Fruit fly (Drosophila melanogaster): ENCODE data around the gene CtsL4.
A peak's percentile ranks its signal among the peaks of the same experiment; 100 is the strongest.

CtsL4 gene

DNA sequence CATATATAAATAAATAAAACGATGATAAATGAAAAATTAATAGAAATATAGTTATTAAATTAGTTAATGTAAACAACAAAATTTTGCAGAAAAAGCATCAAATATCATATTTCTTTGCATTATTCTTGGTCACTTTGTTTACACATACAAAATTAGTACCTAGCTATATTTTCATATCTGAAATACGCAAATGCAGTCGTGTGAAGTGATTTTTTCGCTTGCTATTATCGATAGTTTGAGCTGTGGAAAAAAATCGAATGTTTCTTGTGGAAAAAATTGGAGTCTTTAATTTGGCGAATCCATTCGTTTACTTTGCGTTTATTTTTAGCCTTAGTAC is 40.1 kb upstream of the CtsL4 start, which contains the start of gene Cnot4 (continued):
- TF ChIP-seq CG13287 (GFP tag; IDR thresholded peaks at IDR 0.05; ENCODE audit: partially characterized antibody) (peak; percentile 44; the same call in 1 of the 2 replicates), CG8290 (GFP tag; optimal IDR thresholded peaks at IDR 0.05) (peak; percentile 10), CG8290 (tag; optimal IDR thresholded peaks at IDR 0.05) (no peak), Sry-β (GFP tag; optimal IDR thresholded peaks at IDR 0.05) (peak; percentile 78), tio (GFP tag; optimal IDR thresholded peaks at IDR 0.05) (no peak), br (optimal IDR thresholded peaks at IDR 0.05) (no peak), dmrt11E (tag; optimal IDR thresholded peaks at IDR 0.05) (peak; percentile 36)

DNA sequence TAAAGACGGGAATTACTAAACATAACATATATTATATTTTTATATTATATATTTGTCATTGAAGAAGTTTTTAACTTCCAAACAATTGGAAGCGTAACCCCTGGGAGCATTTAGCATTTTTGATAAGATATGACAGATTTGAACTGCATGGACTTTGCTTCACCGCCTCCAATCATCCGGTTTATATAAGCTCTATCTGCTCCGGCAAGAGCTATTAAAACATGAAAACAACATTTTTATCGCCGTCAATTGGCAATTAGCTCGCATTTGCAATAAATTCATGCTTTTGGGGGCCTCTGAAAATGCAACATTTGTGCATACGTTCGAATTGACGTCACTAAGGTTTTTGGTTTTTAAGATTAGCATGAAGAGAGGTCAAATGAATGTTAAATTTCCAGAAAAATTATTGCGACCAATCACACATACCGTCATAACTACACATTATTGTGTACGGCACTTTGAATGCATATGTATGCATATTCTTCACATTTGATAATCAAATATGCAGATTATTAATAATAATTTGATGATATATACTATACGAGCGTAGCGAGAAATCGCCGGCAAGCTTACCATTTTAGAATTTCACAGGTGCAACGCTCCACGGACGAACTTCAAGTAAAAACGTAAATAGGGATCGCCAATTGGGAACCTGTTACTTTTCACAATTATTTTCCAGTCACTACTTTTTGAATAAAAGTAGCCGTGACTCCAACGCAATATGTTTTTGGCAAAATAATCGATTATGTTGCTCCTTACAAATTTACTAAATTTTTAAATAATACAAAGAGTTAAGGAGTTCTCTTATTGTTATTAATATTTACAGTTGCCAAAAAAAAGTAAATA is 39.5 kb upstream of the CtsL4 start, which contains the start of gene Mdh1:
TSS of gene Mdh1 (minus strand) at position 691 of the 846 bp plus-strand sequence.
- TF ChIP-seq CG30020 (tag; optimal IDR thresholded peaks at IDR 0.05) (no peak), Bdp1 (GFP tag; optimal IDR thresholded peaks at IDR 0.05) (no peak), sug (tag; optimal IDR thresholded peaks at IDR 0.05) (no peak), gcm (GFP tag; optimal IDR thresholded peaks at IDR 0.05) (no peak), CG17186 (GFP tag; optimal IDR thresholded peaks at IDR 0.05) (peak; percentile 35), CG31441 (GFP tag; IDR thresholded peaks at IDR 0.05) (peak; percentile 97), CG14014 (GFP tag; IDR thresholded peaks at IDR 0.05) (no peak), CG5180 (GFP tag; optimal IDR thresholded peaks at IDR 0.05) (no peak), ken (GFP tag; IDR thresholded peaks at IDR 0.05) (no peak), Max (GFP tag; optimal IDR thresholded peaks at IDR 0.05) (no peak), fru (optimal IDR thresholded peaks at IDR 0.05) (no peak), gem (tag; optimal IDR thresholded peaks at IDR 0.05) (no peak), gt (GFP tag; IDR thresholded peaks at IDR 0.05) (no peak), Nf-YC (tag; optimal IDR thresholded peaks at IDR 0.05) (peak; percentile 29), Side (GFP tag; optimal IDR thresholded peaks at IDR 0.05) (no peak), bcd (GFP tag; optimal IDR thresholded peaks at IDR 0.05) (no peak), Opbp (GFP tag; IDR thresholded peaks at IDR 0.05; ENCODE audit: partially characterized antibody) (0 out of 3 replicates have a peak, but pooled peaks have one; percentile 27), dpn (GFP tag; optimal IDR thresholded peaks at IDR 0.05) (no peak), eve (GFP tag; optimal IDR thresholded peaks at IDR 0.05) (peak in 1 of 2 experiments; percentile 67), Atf6 (GFP tag; IDR thresholded peaks at IDR 0.05) (no peak), ERR (GFP tag; optimal IDR thresholded peaks at IDR 0.05) (peak; percentile 91), CG10431 (GFP tag; optimal IDR thresholded peaks at IDR 0.05) (no peak), HLH4C (GFP tag; IDR thresholded peaks at IDR 0.05; ENCODE audit: partially characterized antibody) (no peak), dysf (GFP tag; IDR thresholded peaks at IDR 0.05) (no peak), CG31388 (GFP tag; optimal IDR thresholded peaks at IDR 0.05) (no peak), pfk (GFP tag; optimal IDR thresholded peaks at IDR 0.05) (no peak), Dfd (GFP tag; optimal IDR thresholded peaks at IDR 0.05) (no peak), insv (GFP tag; optimal IDR thresholded peaks at IDR 0.05) (peak in 1 of 2 experiments; percentile 43), pzg (GFP tag; optimal IDR thresholded peaks at IDR 0.05) (peak; percentile 35), CG15479 (GFP tag; optimal IDR thresholded peaks at IDR 0.05) (no peak), Nf-YB (GFP tag; optimal IDR thresholded peaks at IDR 0.05) (peak; percentile 6), Poxn (GFP tag; IDR thresholded peaks at IDR 0.05) (no peak), Dll (GFP tag; IDR thresholded peaks at IDR 0.05; ENCODE audit: partially characterized antibody) (no peak), CHES-1-like (GFP tag; optimal IDR thresholded peaks at IDR 0.05) (no peak), Scr (GFP tag; IDR thresholded peaks at IDR 0.05; ENCODE audit: partially characterized antibody) (0 out of 2 replicates have a peak, but pooled peaks have one; percentile 35), CG7987 (GFP tag; optimal IDR thresholded peaks at IDR 0.05) (no peak), CG11723 (GFP tag; optimal IDR thresholded peaks at IDR 0.05) (no peak), nmo (GFP tag; optimal IDR thresholded peaks at IDR 0.05) (no peak), sob (GFP tag; IDR thresholded peaks at IDR 0.05) (no peak), fd3F (GFP tag; optimal IDR thresholded peaks at IDR 0.05) (no peak), esg (GFP tag; conservative IDR thresholded peaks at IDR 0.05) (no peak)
